Worm (Caenorhabditis elegans): Measurements from ENCODE around the gene Y43F8B.28.
A peak's percentile ranks its signal among the peaks of the same experiment; 100 is the strongest.

Y43F8B.28 gene

DNA sequence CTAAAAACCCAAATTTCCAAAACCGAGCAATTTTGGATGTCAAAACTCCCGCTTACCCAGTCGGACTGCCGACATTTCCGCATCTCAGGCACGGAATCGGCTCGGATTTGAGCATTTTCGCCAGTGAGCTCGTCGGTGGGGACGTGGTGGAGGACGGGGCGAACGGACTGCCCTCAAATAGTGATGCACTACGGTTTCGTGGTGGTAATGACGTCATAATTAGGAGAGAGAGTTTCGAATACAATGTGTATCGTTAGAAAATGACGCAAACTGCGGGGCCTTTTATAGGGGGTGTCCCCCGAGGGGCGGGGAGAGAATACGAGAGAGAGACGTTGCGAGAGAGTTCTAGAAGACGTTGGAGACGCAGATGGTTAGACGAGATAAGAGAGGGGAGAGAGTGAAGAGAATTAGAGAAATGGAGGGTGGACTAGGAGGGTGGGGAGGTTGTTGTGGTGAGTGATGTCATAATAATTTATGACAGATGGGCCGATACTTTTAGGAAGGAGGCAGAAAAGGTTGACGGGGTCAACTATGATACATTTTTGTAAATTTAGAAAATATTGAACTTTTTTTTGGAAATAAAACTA is 37.5 kb downstream of the Y43F8B.28 start (continued):
- TF ChIP-seq dsc-1 (tag; optimal IDR thresholded peaks at IDR 0.05) (peak; percentile 73), tbx-2 (tag; optimal IDR thresholded peaks at IDR 0.05) (peak; percentile 90), skn-1 (tag; optimal IDR thresholded peaks at IDR 0.05) (peak; percentile 48), nhr-84 (tag; optimal IDR thresholded peaks at IDR 0.05) (no peak), snu-23 (GFP tag; optimal IDR thresholded peaks at IDR 0.05) (peak; percentile 90), pax-3 (tag; optimal IDR thresholded peaks at IDR 0.05) (peak; percentile 81), ceh-63 (GFP tag; optimal IDR thresholded peaks at IDR 0.05) (no peak), ama-1 (optimal IDR thresholded peaks at IDR 0.05) (peak; percentile 90), mef-2 (tag; optimal IDR thresholded peaks at IDR 0.05) (peak; percentile 51), pqm-1 (tag; optimal IDR thresholded peaks at IDR 0.05) (no peak), swsn-7 (tag; optimal IDR thresholded peaks at IDR 0.05) (peak; percentile 88), C34B4.2 (tag; optimal IDR thresholded peaks at IDR 0.05) (no peak), alr-1 (tag; optimal IDR thresholded peaks at IDR 0.05; ENCODE audit: borderline replicate concordance) (no peak), isw-1 (GFP tag; IDR thresholded peaks at IDR 0.05) (peak; percentile 76), ztf-4 (tag; optimal IDR thresholded peaks at IDR 0.05) (peak; percentile 93), ceh-88 (GFP tag; IDR thresholded peaks at IDR 0.05) (peak; percentile 70), tlp-1 (tag; optimal IDR thresholded peaks at IDR 0.05) (no peak), unc-98 (GFP tag; IDR thresholded peaks at IDR 0.05) (peak; percentile 32; the same call in 1 of the 2 replicates), jun-1 (tag; optimal IDR thresholded peaks at IDR 0.05) (peak; percentile 88), lir-3 (tag; optimal IDR thresholded peaks at IDR 0.05; ENCODE audit: poor library complexity) (peak; percentile 64), C16A3.4 (tag; optimal IDR thresholded peaks at IDR 0.05) (peak; percentile 29), nhr-90 (tag; optimal IDR thresholded peaks at IDR 0.05; ENCODE audit: poor library complexity) (peak; percentile 88), lsy-2 (tag; optimal IDR thresholded peaks at IDR 0.05) (peak; percentile 76 to 85), zip-4 (GFP tag; optimal IDR thresholded peaks at IDR 0.05) (peak; percentile 68), ceh-8 (GFP tag; optimal IDR thresholded peaks at IDR 0.05) (peak; percentile 61), sox-4 (tag; optimal IDR thresholded peaks at IDR 0.05) (peak; percentile 43), nhr-19 (GFP tag; conservative IDR thresholded peaks at IDR 0.05) (peak; percentile 97), ces-1 (GFP tag; optimal IDR thresholded peaks at IDR 0.05) (no peak), egl-27 (tag; optimal IDR thresholded peaks at IDR 0.05) (peak; percentile 80 to 88), fkh-8 (tag; optimal IDR thresholded peaks at IDR 0.05) (peak; percentile 94), mdl-1 (tag; optimal IDR thresholded peaks at IDR 0.05) (peak in 1 of 2 experiments; percentile 90), grh-1 (GFP tag; IDR thresholded peaks at IDR 0.05) (peak; percentile 91)

DNA sequence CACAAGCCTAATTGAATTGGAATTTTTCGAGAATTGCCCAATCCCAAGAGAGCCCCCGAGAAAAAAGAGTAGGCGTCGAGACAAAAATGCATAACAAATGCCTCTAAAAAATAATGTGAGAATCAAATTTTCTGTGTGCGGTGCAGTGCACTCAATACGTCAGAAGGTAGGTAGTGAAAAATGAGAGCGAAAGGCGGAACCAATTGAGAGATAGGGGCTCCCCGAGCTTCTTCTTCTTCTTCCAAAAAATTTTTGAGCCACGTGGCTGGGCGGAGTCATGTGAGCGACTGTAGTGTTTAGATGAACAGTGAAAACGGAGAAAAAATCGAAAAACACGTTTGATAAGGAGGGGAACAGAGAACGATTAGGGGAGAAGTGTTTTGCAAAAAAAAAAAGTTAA is 39.5 kb downstream of the Y43F8B.28 start:
- TF ChIP-seq nhr-19 (GFP tag; conservative IDR thresholded peaks at IDR 0.05) (peak; percentile 39), hpl-2 (GFP tag; optimal IDR thresholded peaks at IDR 0.05) (no peak), blmp-1 (tag; optimal IDR thresholded peaks at IDR 0.05) (peak; percentile 54), ceh-63 (GFP tag; optimal IDR thresholded peaks at IDR 0.05) (no peak), alr-1 (tag; optimal IDR thresholded peaks at IDR 0.05; ENCODE audit: borderline replicate concordance) (no peak), sox-4 (tag; optimal IDR thresholded peaks at IDR 0.05) (no peak), nhr-12 (tag; optimal IDR thresholded peaks at IDR 0.05) (no peak), lir-3 (tag; optimal IDR thresholded peaks at IDR 0.05; ENCODE audit: poor library complexity) (no peak), Y116A8C.19 (tag; optimal IDR thresholded peaks at IDR 0.05; ENCODE audit: borderline replicate concordance) (no peak), pag-3 (tag; optimal IDR thresholded peaks at IDR 0.05; ENCODE audit: borderline replicate concordance, insufficient read depth) (no peak), ets-5 (GFP tag; IDR thresholded peaks at IDR 0.05) (no peak), hlh-4 (tag; optimal IDR thresholded peaks at IDR 0.05) (no peak), pax-3 (tag; optimal IDR thresholded peaks at IDR 0.05) (no peak), vab-15 (tag; optimal IDR thresholded peaks at IDR 0.05) (no peak), grh-1 (GFP tag; IDR thresholded peaks at IDR 0.05) (no peak), dpl-1 (GFP tag; optimal IDR thresholded peaks at IDR 0.05) (no peak), unc-30 (tag; optimal IDR thresholded peaks at IDR 0.05) (no peak), xbp-1 (tag; optimal IDR thresholded peaks at IDR 0.05) (no peak), ztf-4 (tag; optimal IDR thresholded peaks at IDR 0.05) (no peak), zag-1 (tag; optimal IDR thresholded peaks at IDR 0.05) (no peak), unc-86 (tag; optimal IDR thresholded peaks at IDR 0.05) (no peak), fos-1 (tag; optimal IDR thresholded peaks at IDR 0.05) (no peak), nhr-11 (tag; optimal IDR thresholded peaks at IDR 0.05) (no peak), rnt-1 (tag; optimal IDR thresholded peaks at IDR 0.05) (no peak), mef-2 (tag; optimal IDR thresholded peaks at IDR 0.05) (no peak), pqm-1 (tag; optimal IDR thresholded peaks at IDR 0.05) (no peak), ceh-82 (tag; optimal IDR thresholded peaks at IDR 0.05) (no peak), zip-4 (GFP tag; optimal IDR thresholded peaks at IDR 0.05) (no peak), C16A3.4 (tag; optimal IDR thresholded peaks at IDR 0.05) (no peak), nhr-47 (tag; optimal IDR thresholded peaks at IDR 0.05) (peak; percentile 19)
